Worm (Caenorhabditis elegans) whole organism, L1 larva: ENCODE measurements around the gene dlc-3.
"Not testable (repeated sequence)": the region's sequence is repeated elsewhere in the genome, so short reads cannot be mapped to it uniquely, and the experiment has no call there.

Experiments
- alr-1 ChIP-seq: fragments of 200-800 bp; sonication (Bioruptor generic); optimal IDR thresholded peaks from 2 replicates; lab custom pipeline; 2018; ENCODE audit warnings: borderline replicate concordance, mild to moderate bottlenecking, missing genetic modification characterization, missing compliant biosample characterization
- aly-2 ChIP-seq: fragments of 150-350 bp; optimal IDR thresholded peaks from 2 replicates; lab custom pipeline; 2014; ENCODE audit warnings: missing biosample characterization, missing genetic modification characterization
- dsc-1 ChIP-seq: sonication (generic microtip); optimal IDR thresholded peaks from 2 replicates; lab custom pipeline; 2016; ENCODE audit warnings: mild to moderate bottlenecking, missing genetic modification characterization, missing compliant biosample characterization
- fkh-10 ChIP-seq: sonication (generic microtip); optimal IDR thresholded peaks from 2 replicates; lab custom pipeline; 2017; ENCODE audit warnings: missing biosample characterization, missing genetic modification reagents, missing genetic modification characterization
- mdl-1 ChIP-seq, 2 experiments: fragments of 150-350 bp; optimal IDR thresholded peaks; 2 replicates each; lab custom pipeline; 2014 to 2017; ENCODE audit warnings: missing biosample characterization in 2 of 2, missing genetic modification characterization in 2 of 2, inconsistent platforms in 1 of 2
- nhr-71 ChIP-seq: sonication (generic microtip); optimal IDR thresholded peaks from 2 replicates; lab custom pipeline; 2016; ENCODE audit warnings: mild to moderate bottlenecking, missing genetic modification characterization, moderate library complexity, missing compliant biosample characterization
- nhr-76 ChIP-seq: sonication (generic microtip); optimal IDR thresholded peaks from 2 replicates; lab custom pipeline; 2017; ENCODE audit warnings: missing biosample characterization, missing genetic modification characterization
- pag-3 ChIP-seq: sonication (generic microtip); optimal IDR thresholded peaks from 2 replicates; lab custom pipeline; 2017; ENCODE audit warnings: missing genetic modification characterization, mild to moderate bottlenecking, missing compliant biosample characterization, antibody characterized with exemption, borderline replicate concordance; ENCODE audit not compliant: insufficient read depth
- pax-3 ChIP-seq: fragments of 200-800 bp; sonication (Bioruptor generic); optimal IDR thresholded peaks from 2 replicates; lab custom pipeline; 2018; ENCODE audit warnings: mild to moderate bottlenecking, missing genetic modification characterization, moderate library complexity, missing compliant biosample characterization
- snpc-4 ChIP-seq: fragments of 150-350 bp; optimal IDR thresholded peaks from 2 replicates; lab custom pipeline; 2014; ENCODE audit warnings: missing biosample characterization, missing genetic modification characterization
- sptf-1 ChIP-seq: fragments of 150-350 bp; optimal IDR thresholded peaks from 2 replicates; lab custom pipeline; 2014; ENCODE audit warnings: missing biosample characterization, missing genetic modification characterization
- unc-62 ChIP-seq: fragments of 150-350 bp; optimal IDR thresholded peaks from 2 replicates; lab custom pipeline; 2014; ENCODE audit warnings: missing biosample characterization, missing genetic modification reagents, missing genetic modification characterization

DNA sequence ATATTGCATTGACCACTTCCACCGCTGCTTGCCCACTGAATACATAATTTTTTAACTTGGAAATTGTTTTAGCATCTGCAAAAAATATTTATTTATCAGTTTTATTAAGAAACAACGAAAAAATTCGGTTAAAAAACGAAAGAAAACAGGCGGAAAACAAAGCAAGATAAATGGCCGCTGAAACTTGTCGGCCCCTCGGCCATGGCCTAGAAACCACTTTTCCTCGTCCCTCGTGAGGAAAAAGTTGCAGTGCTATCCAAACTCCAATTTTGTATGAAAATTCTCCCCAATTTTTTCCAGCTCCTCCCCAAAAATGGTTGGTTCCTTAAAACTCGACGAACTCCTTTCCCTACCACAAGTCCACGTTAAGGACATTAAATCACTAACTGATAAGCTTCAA lies 7.7 kb upstream of the dlc-3 start, which contains the start of gene Y10G11A.1:
- TF ChIP-seq aly-2 (tag; lab: Kevin White, UChicago); pax-3; mdl-1 (tag; optimal IDR thresholded peaks at IDR 0.05; lab: Kevin White, UChicago); nhr-71; sptf-1 (tag; lab: Kevin White, UChicago); snpc-4 (tag; lab: Kevin White, UChicago); pag-3 (tag; lab: Kevin White, UChicago); alr-1 (tag; lab: Kevin White, UChicago); dsc-1; unc-62 (GFP tag; lab: Kevin White, UChicago); fkh-10; nhr-76: not testable (repeated sequence)
